Fruit fly (Drosophila melanogaster) whole organism, embryonic: ENCODE data around the gene CG14805.

Experiments
- ATbp ChIP-seq: fragments of 200-800 bp; sonication (Bioruptor generic); optimal IDR thresholded peaks from 2 replicates; lab custom pipeline; 2017; ENCODE audit warnings: missing biosample characterization, mild to moderate bottlenecking, missing genetic modification characterization, missing genetic modification reagents
- CG10274 ChIP-seq: fragments of 200-800 bp; sonication (Bioruptor generic); optimal IDR thresholded peaks from 3 replicates; lab custom pipeline; 2017; ENCODE audit warnings: missing biosample characterization, mild to moderate bottlenecking, missing genetic modification characterization
- CG10321 ChIP-seq: fragments of 200-800 bp; sonication (Bioruptor generic); IDR thresholded peaks from 2 replicates; pipeline ENCODE4 v1.3.6; 2022; ENCODE audit warnings: missing biosample characterization, missing genetic modification characterization
- CG12155 ChIP-seq: fragments of 200-800 bp; sonication (Bioruptor generic); optimal IDR thresholded peaks from 3 replicates; lab custom pipeline; 2016; ENCODE audit warnings: missing biosample characterization, missing genetic modification characterization
- CG12219 ChIP-seq: fragments of 200-800 bp; sonication (Bioruptor generic); optimal IDR thresholded peaks from 3 replicates; lab custom pipeline; 2018; ENCODE audit warnings: missing biosample characterization, mild to moderate bottlenecking, missing genetic modification characterization
- CG13424 ChIP-seq: fragments of 200-800 bp; sonication (Bioruptor generic); optimal IDR thresholded peaks from 2 replicates; lab custom pipeline; 2019; ENCODE audit warnings: missing biosample characterization, mild to moderate bottlenecking, missing genetic modification characterization, moderate library complexity
- CG14710 ChIP-seq: fragments of 200-800 bp; sonication (Bioruptor generic); optimal IDR thresholded peaks from 3 replicates; lab custom pipeline; 2019; ENCODE audit warnings: missing biosample characterization, mild to moderate bottlenecking, missing genetic modification characterization, moderate library complexity
- CG17186 ChIP-seq: fragments of 200-800 bp; sonication (Bioruptor generic); optimal IDR thresholded peaks from 3 replicates; lab custom pipeline; 2017; ENCODE audit warnings: missing biosample characterization, missing genetic modification reagents, missing genetic modification characterization
- CG17328 ChIP-seq: fragments of 200-800 bp; sonication (Bioruptor generic); IDR thresholded peaks from 2 replicates; pipeline ENCODE4 v1.3.6; 2022; ENCODE audit warnings: missing biosample characterization, missing genetic modification characterization
- CG2120 ChIP-seq: fragments of 200-800 bp; sonication (Bioruptor generic); optimal IDR thresholded peaks from 3 replicates; lab custom pipeline; 2016; ENCODE audit warnings: missing biosample characterization, missing genetic modification characterization
- CG32532 ChIP-seq: fragments of 200-800 bp; sonication (Bioruptor generic); IDR thresholded peaks from 2 replicates; pipeline ENCODE4 v1.3.6; 2022; ENCODE audit warnings: missing biosample characterization, missing genetic modification characterization
- CG3281 ChIP-seq: fragments of 200-800 bp; sonication (Bioruptor generic); optimal IDR thresholded peaks from 3 replicates; lab custom pipeline; 2017; ENCODE audit warnings: missing biosample characterization, mild to moderate bottlenecking, missing genetic modification characterization
- CG7839 ChIP-seq: fragments of 200-800 bp; sonication (Bioruptor generic); optimal IDR thresholded peaks from 3 replicates; lab custom pipeline; 2018; ENCODE audit warnings: missing biosample characterization, mild to moderate bottlenecking, missing genetic modification characterization, moderate library complexity
- CG7928 ChIP-seq: fragments of 200-800 bp; sonication (Bioruptor generic); optimal IDR thresholded peaks from 2 replicates; lab custom pipeline; 2017; ENCODE audit warnings: missing biosample characterization, mild to moderate bottlenecking, missing genetic modification characterization
- CG9817 ChIP-seq: fragments of 200-800 bp; sonication (Bioruptor generic); optimal IDR thresholded peaks from 2 replicates; lab custom pipeline; 2018; ENCODE audit warnings: missing biosample characterization, mild to moderate bottlenecking, missing genetic modification characterization, moderate library complexity
- Dek ChIP-seq: fragments of 200-800 bp; sonication (Bioruptor generic); optimal IDR thresholded peaks from 3 replicates; lab custom pipeline; 2019; ENCODE audit warnings: missing biosample characterization, mild to moderate bottlenecking, missing genetic modification characterization, moderate library complexity
- Dfd ChIP-seq, 2 experiments: fragments of >200 bp; optimal IDR thresholded peaks; 2 replicates each; lab custom pipeline; 2017; ENCODE audit warnings: missing biosample characterization in 2 of 2, missing genetic modification characterization in 2 of 2
- Dll ChIP-seq: fragments of 200-800 bp; sonication (Bioruptor generic); IDR thresholded peaks from 4 replicates; pipeline ENCODE4 v1.3.6; 2022; ENCODE audit warnings: missing biosample characterization, missing genetic modification characterization; ENCODE audit not compliant: partially characterized antibody
- Gug ChIP-seq: fragments of 200-800 bp; sonication (Bioruptor generic); IDR thresholded peaks from 4 replicates; pipeline ENCODE4 v1.3.6; 2022; ENCODE audit warnings: missing biosample characterization, missing genetic modification characterization
- HLHmδ ChIP-seq: fragments of 200-800 bp; sonication (Bioruptor generic); optimal IDR thresholded peaks from 2 replicates; lab custom pipeline; 2018; ENCODE audit warnings: missing biosample characterization, mild to moderate bottlenecking, missing genetic modification characterization, moderate library complexity
- HmgD ChIP-seq: fragments of 200-800 bp; sonication (Bioruptor generic); optimal IDR thresholded peaks from 3 replicates; lab custom pipeline; 2016; ENCODE audit warnings: missing biosample characterization, missing genetic modification characterization
- Hmx ChIP-seq: fragments of 200-800 bp; sonication (Bioruptor generic); optimal IDR thresholded peaks from 2 replicates; lab custom pipeline; 2016; ENCODE audit warnings: missing biosample characterization, missing genetic modification characterization
- MESR4 ChIP-seq: fragments of 200-800 bp; sonication (Bioruptor generic); optimal IDR thresholded peaks from 2 replicates; lab custom pipeline; 2018; ENCODE audit warnings: missing biosample characterization, mild to moderate bottlenecking, missing genetic modification characterization, moderate library complexity
- Med ChIP-seq: fragments of 200-800 bp; sonication (Bioruptor generic); peaks from one replicate; lab custom pipeline; 2016; ENCODE audit warnings: missing biosample characterization, missing genetic modification characterization, mild to moderate bottlenecking, inconsistent platforms, moderate library complexity
- Oaz ChIP-seq: fragments of 200-800 bp; sonication (Bioruptor generic); IDR thresholded peaks from 2 replicates; pipeline ENCODE4 v1.3.6; 2022; ENCODE audit warnings: missing biosample characterization, missing genetic modification characterization
- Pdp1 ChIP-seq, 2 experiments: fragments of 200-800 bp; sonication (Bioruptor generic); optimal IDR thresholded peaks; 3 replicates each; lab custom pipeline; 2016; ENCODE audit warnings: missing biosample characterization in 2 of 2, missing genetic modification characterization in 2 of 2, mild to moderate bottlenecking in 1 of 2, moderate library complexity in 1 of 2
- Sox100B ChIP-seq: fragments of 200-800 bp; sonication (Bioruptor generic); optimal IDR thresholded peaks from 3 replicates; lab custom pipeline; 2018; ENCODE audit warnings: missing biosample characterization, mild to moderate bottlenecking, missing genetic modification characterization
- Stat92E ChIP-seq, 3 experiments: fragments of >200 bp in 2 of 3; fragments of 200-800 bp in 1 of 3; sonication (Bioruptor generic) in 1 of 3; optimal IDR thresholded peaks; 2 replicates each; lab custom pipeline; 2017 to 2019; ENCODE audit warnings: missing biosample characterization in 3 of 3, missing genetic modification characterization in 3 of 3, mild to moderate bottlenecking in 1 of 3, moderate library complexity in 1 of 3
- Xrp1 ChIP-seq: fragments of 200-800 bp; sonication (Bioruptor generic); IDR thresholded peaks from 2 replicates; pipeline ENCODE4 v1.3.6; 2022; ENCODE audit warnings: missing biosample characterization, missing genetic modification characterization
- amos ChIP-seq: fragments of 200-800 bp; sonication (Bioruptor generic); IDR thresholded peaks from 2 replicates; pipeline ENCODE4 v1.3.6; 2022; ENCODE audit warnings: missing biosample characterization, missing genetic modification characterization; ENCODE audit not compliant: partially characterized antibody
- ap ChIP-seq: fragments of 200-800 bp; sonication (Bioruptor generic); IDR thresholded peaks from 2 replicates; pipeline ENCODE4 v1.3.6; 2022; ENCODE audit warnings: missing biosample characterization, missing genetic modification characterization
- fd64A ChIP-seq: fragments of 200-800 bp; sonication (Bioruptor generic); optimal IDR thresholded peaks from 3 replicates; lab custom pipeline; 2018; ENCODE audit warnings: missing biosample characterization, mild to moderate bottlenecking, missing genetic modification characterization
- ftz-f1 ChIP-seq: fragments of 200-800 bp; sonication (Bioruptor generic); optimal IDR thresholded peaks from 2 replicates; lab custom pipeline; 2016; ENCODE audit warnings: missing biosample characterization, missing genetic modification characterization
- grau ChIP-seq: fragments of 200-800 bp; optimal IDR thresholded peaks from 3 replicates; lab custom pipeline; 2019; ENCODE audit warnings: missing biosample characterization, mild to moderate bottlenecking, missing genetic modification characterization, moderate library complexity
- hbn ChIP-seq: fragments of 200-800 bp; sonication (Bioruptor generic); IDR thresholded peaks from 2 replicates; pipeline ENCODE4 v1.3.6; 2022; ENCODE audit warnings: missing biosample characterization, missing genetic modification characterization; ENCODE audit not compliant: partially characterized antibody
- knrl ChIP-seq: fragments of 200-800 bp; sonication (Bioruptor generic); IDR thresholded peaks from 3 replicates; pipeline ENCODE4 v1.3.6; 2022; ENCODE audit warnings: missing biosample characterization, missing genetic modification characterization; ENCODE audit not compliant: partially characterized antibody
- lola ChIP-seq, 3 experiments: fragments of >200 bp in 2 of 3; fragments of 200-800 bp in 1 of 3; sonication (Bioruptor generic) in 1 of 3; optimal IDR thresholded peaks; 2 replicates each; lab custom pipeline; 2017 to 2019; ENCODE audit warnings: missing biosample characterization in 3 of 3, missing genetic modification characterization in 3 of 3, mild to moderate bottlenecking in 1 of 3, moderate library complexity in 1 of 3
- mirr ChIP-seq: fragments of 200-800 bp; sonication (Bioruptor generic); optimal IDR thresholded peaks from 3 replicates; lab custom pipeline; 2018; ENCODE audit warnings: missing biosample characterization, mild to moderate bottlenecking, missing genetic modification characterization
- nmo ChIP-seq: fragments of 200-800 bp; sonication (Bioruptor generic); optimal IDR thresholded peaks from 2 replicates; lab custom pipeline; 2018; ENCODE audit warnings: missing biosample characterization, mild to moderate bottlenecking, missing genetic modification characterization, moderate library complexity
- ranshi ChIP-seq: fragments of 200-800 bp; sonication (Bioruptor generic); IDR thresholded peaks from 2 replicates; pipeline ENCODE4 v1.3.6; 2022; ENCODE audit warnings: missing biosample characterization, missing genetic modification characterization
- row ChIP-seq: fragments of 200-800 bp; sonication (Bioruptor generic); IDR thresholded peaks from 3 replicates; pipeline ENCODE4 v1.3.6; 2022; ENCODE audit warnings: missing biosample characterization, missing genetic modification characterization
- sima ChIP-seq: fragments of 200-800 bp; sonication (Bioruptor generic); optimal IDR thresholded peaks from 2 replicates; lab custom pipeline; 2016; ENCODE audit warnings: missing biosample characterization, missing genetic modification characterization
- slou ChIP-seq: fragments of 200-800 bp; sonication (Bioruptor generic); optimal IDR thresholded peaks from 3 replicates; lab custom pipeline; 2016; ENCODE audit warnings: missing biosample characterization, missing genetic modification characterization
- sqz ChIP-seq: fragments of 200-800 bp; sonication (Bioruptor generic); optimal IDR thresholded peaks from 3 replicates; lab custom pipeline; 2018; ENCODE audit warnings: missing biosample characterization, mild to moderate bottlenecking, missing genetic modification characterization
- trem ChIP-seq: fragments of 200-800 bp; optimal IDR thresholded peaks from 3 replicates; lab custom pipeline; 2019; ENCODE audit warnings: missing biosample characterization, mild to moderate bottlenecking, missing genetic modification characterization, moderate library complexity

CG14805 gene

DNA sequence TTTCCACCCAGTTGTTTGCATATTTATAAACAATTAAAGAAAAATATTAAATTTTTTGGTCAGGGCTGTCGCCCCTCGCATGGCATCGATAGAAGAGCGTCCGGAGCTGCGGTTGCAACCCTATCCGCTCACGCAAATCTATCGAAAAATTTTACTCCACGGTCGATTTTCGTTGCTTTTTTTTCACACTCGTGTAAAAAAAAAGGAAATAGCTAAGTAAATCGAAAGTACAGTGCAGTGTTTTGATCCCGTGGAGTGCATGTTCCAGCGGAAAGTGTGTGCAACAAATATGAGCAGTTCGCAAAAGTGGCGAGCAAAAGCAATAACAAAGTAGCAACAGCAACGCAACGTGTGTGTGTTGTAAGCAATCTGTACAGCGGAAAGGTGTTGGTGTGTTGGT, 31.6 kb downstream of the CG14805 start, which contains the start of the genes Edem1 and Rbcn-3B (continued):
- no peak for TF ChIP-seq CG13424
- TF ChIP-seq MESR4 (GFP tag; lab: Kevin White, UChicago) = peak; percentile 88
- TF ChIP-seq ATbp (GFP tag; lab: Kevin White, UChicago) = no peak
- TF ChIP-seq Gug (GFP tag; lab: Robert Waterston, UW) = no peak
- peak; percentile 45; the same call in 2 of the 4 replicates for TF ChIP-seq Dll (GFP tag; lab: Robert Waterston, UW)
- TF ChIP-seq knrl (GFP tag; lab: Robert Waterston, UW) = peak; percentile 49; the same call in 2 of the 3 replicates
- TF ChIP-seq Oaz (GFP tag; lab: Robert Waterston, UW) = no peak

DNA sequence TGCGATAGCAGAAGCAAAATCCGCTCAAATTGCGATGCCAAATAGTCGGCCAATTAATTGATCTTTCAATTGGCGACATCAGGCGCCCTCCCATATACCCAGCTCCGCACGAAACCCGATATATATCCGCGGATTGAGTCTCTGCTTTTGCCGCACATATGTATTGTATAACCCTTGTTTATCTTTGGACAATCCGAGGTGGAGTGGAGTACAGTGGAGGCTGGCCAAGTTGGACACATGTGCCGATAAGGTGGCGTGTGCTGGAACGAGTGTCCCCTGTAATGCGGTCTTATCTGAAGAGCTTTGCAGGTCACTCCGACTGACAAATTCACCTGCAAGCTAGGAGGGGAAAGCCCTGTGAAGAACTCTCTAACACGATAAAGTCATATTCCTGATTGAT, 32.4 kb downstream of the CG14805 start:
- TF ChIP-seq CG3281 (GFP tag; lab: Kevin White, UChicago) (no peak), row (GFP tag; lab: Robert Waterston, UW) (peak; percentile 19; the same call in 2 of the 3 replicates), grau (tag; lab: Kevin White, UChicago) (peak; percentile 81), Med (GFP tag; lab: Kevin White, UChicago) (peak; percentile 10), Pdp1 (GFP tag; optimal IDR thresholded peaks at IDR 0.05; lab: Kevin White, UChicago) (peak in 1 of 2 experiments; percentile 86), CG17328 (GFP tag; lab: Robert Waterston, UW) (no peak), slou (GFP tag; lab: Kevin White, UChicago) (no peak), CG32532 (GFP tag; lab: Robert Waterston, UW) (0 out of 2 replicates have a peak, but pooled peaks have one; percentile 16)

DNA sequence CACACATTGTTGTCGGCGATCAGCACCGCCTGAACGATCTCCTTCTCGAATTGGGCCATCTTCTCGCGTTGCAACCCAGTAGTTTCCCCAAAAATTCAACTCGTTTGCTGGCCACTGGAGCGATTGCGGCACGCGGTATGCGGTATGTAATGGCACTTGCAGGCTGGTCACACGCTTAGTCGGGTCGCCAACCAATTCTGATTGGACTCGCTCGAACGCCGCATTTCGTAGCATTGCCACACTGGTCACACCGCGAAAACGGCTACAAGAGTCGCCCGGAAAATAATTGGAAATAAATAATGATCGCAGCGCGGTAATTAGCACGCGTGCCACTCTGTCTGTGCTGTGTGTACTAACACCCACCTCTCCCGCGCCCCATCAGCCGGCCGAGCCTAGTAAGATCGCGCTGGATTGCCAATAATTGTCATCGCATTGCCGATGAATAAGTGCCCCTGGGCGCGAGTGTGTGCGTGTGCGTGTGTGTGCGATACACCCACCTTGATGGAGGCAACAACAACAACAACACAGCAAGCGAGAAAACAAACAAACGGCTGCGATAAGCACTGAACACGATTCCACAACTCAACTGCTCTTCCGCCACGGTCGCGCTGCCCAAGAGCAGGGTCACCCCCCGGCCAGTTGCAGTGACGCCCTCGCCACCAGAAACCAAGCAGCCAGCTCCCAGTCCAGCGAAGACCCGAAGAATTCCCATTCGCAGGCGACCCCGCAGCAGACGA, 45.8 kb downstream of the CG14805 start, which contains the start of the genes eIF2Bepsilon and Ocrl:
Gene eIF2Bepsilon (minus strand): TSS at position 110 of the 737 bp plus-strand sequence.
Gene Ocrl (plus strand): TSS at position 217 of the 737 bp plus-strand sequence.
- TF ChIP-seq mirr (GFP tag; lab: Kevin White, UChicago) (peak; percentile 33), sqz (no peak), Sox100B (GFP tag; lab: Kevin White, UChicago) (no peak), ap (GFP tag; lab: Robert Waterston, UW) (no peak), Stat92E (GFP tag; optimal IDR thresholded peaks at IDR 0.05; lab: Kevin White, UChicago) (peak in 1 of 3 experiments; percentile 6), amos (peak; percentile 46), CG7928 (GFP tag; lab: Kevin White, UChicago) (peak; percentile 6), CG9817 (no peak), ranshi (GFP tag; lab: Robert Waterston, UW) (no peak), HmgD (GFP tag; lab: Kevin White, UChicago) (peak; percentile 73), CG17186 (peak; percentile 65), sima (GFP tag; lab: Kevin White, UChicago) (no peak), HLHmδ (GFP tag; lab: Kevin White, UChicago) (peak; percentile 70), lola (GFP tag; optimal IDR thresholded peaks at IDR 0.05; lab: Kevin White, UChicago) (no peak), CG7839 (no peak), CG12219 (GFP tag; lab: Kevin White, UChicago) (peak; percentile 12), CG12155 (peak; percentile 78), nmo (GFP tag; lab: Kevin White, UChicago) (peak; percentile 39), Dfd (GFP tag; optimal IDR thresholded peaks at IDR 0.05; lab: Kevin White, UChicago) (no peak), Hmx (GFP tag; lab: Kevin White, UChicago) (no peak), trem (tag; lab: Kevin White, UChicago) (peak; percentile 54), CG10274 (GFP tag; lab: Kevin White, UChicago) (peak; percentile 59), CG10321 (no peak), Dek (tag; lab: Kevin White, UChicago) (no peak), fd64A (GFP tag; lab: Kevin White, UChicago) (no peak), CG2120 (GFP tag; lab: Kevin White, UChicago) (peak; percentile 0), CG14710 (tag; lab: Kevin White, UChicago) (peak; percentile 62), hbn (GFP tag; lab: Robert Waterston, UW) (no peak), Xrp1 (no peak), ftz-f1 (GFP tag; lab: Kevin White, UChicago) (peak; percentile 81)
